Fruit fly (Drosophila melanogaster) whole organism, adult: ENCODE results near the gene Ran-like.
A peak's percentile ranks its signal among the peaks of the same experiment; 100 is the strongest.

Experiments
- CG11617 ChIP-seq: fragments of 200-800 bp; sonication (Bioruptor generic); optimal IDR thresholded peaks from 2 replicates; lab custom pipeline; 2017; ENCODE audit warnings: mild to moderate bottlenecking, missing biosample characterization, missing genetic modification reagents, missing genetic modification characterization
- CG12768 ChIP-seq: fragments of 200-800 bp; sonication (Bioruptor generic); optimal IDR thresholded peaks from 2 replicates; lab custom pipeline; 2017; ENCODE audit warnings: missing biosample characterization, missing genetic modification characterization, mild to moderate bottlenecking, moderate library complexity, missing genetic modification reagents
- CG14711 ChIP-seq: fragments of 200-800 bp; sonication (Bioruptor generic); optimal IDR thresholded peaks from 2 replicates; lab custom pipeline; 2018; ENCODE audit warnings: missing biosample characterization, mild to moderate bottlenecking, missing genetic modification characterization, moderate library complexity
- CG1620 ChIP-seq: fragments of 200-800 bp; sonication (Bioruptor generic); optimal IDR thresholded peaks from 2 replicates; lab custom pipeline; 2016; ENCODE audit warnings: missing biosample characterization, missing genetic modification characterization
- CG33017 ChIP-seq: fragments of 200-800 bp; sonication (Bioruptor generic); optimal IDR thresholded peaks from 2 replicates; lab custom pipeline; 2018; ENCODE audit warnings: missing biosample characterization, mild to moderate bottlenecking, missing genetic modification characterization, moderate library complexity
- CG5204 ChIP-seq: fragments of 200-800 bp; sonication (Bioruptor generic); optimal IDR thresholded peaks from 2 replicates; lab custom pipeline; 2016; ENCODE audit warnings: missing biosample characterization, missing genetic modification characterization
- CG7045 ChIP-seq: fragments of 200-800 bp; sonication (Bioruptor generic); optimal IDR thresholded peaks from 2 replicates; lab custom pipeline; 2017; ENCODE audit warnings: missing biosample characterization, mild to moderate bottlenecking, missing genetic modification characterization
- CG7101 ChIP-seq: fragments of 200-800 bp; sonication (Bioruptor generic); optimal IDR thresholded peaks from 2 replicates; lab custom pipeline; 2018; ENCODE audit warnings: missing biosample characterization, mild to moderate bottlenecking, missing genetic modification characterization, moderate library complexity
- Clk ChIP-seq: fragments of 200-800 bp; sonication (Bioruptor generic); optimal IDR thresholded peaks from 2 replicates; lab custom pipeline; 2017; ENCODE audit warnings: missing biosample characterization, missing genetic modification characterization
- Crg-1 ChIP-seq: fragments of 200-800 bp; sonication (Bioruptor generic); optimal IDR thresholded peaks from 2 replicates; lab custom pipeline; 2016; ENCODE audit warnings: missing biosample characterization, missing genetic modification characterization
- Hr96 ChIP-seq: fragments of 200-800 bp; sonication (Bioruptor generic); optimal IDR thresholded peaks from 2 replicates; lab custom pipeline; 2016; ENCODE audit warnings: missing biosample characterization, missing genetic modification characterization
- Mnt ChIP-seq: fragments of 200-800 bp; sonication (Bioruptor generic); optimal IDR thresholded peaks from 2 replicates; lab custom pipeline; 2016; ENCODE audit warnings: missing biosample characterization, mild to moderate bottlenecking, missing genetic modification characterization
- bab1 ChIP-seq: fragments of 200-800 bp; sonication (Bioruptor generic); optimal IDR thresholded peaks from 3 replicates; lab custom pipeline; 2019; ENCODE audit warnings: missing biosample characterization, mild to moderate bottlenecking, missing genetic modification characterization, moderate library complexity
- cic ChIP-seq: fragments of 200-800 bp; sonication (Bioruptor generic); optimal IDR thresholded peaks from 2 replicates; lab custom pipeline; 2017; ENCODE audit warnings: missing biosample characterization, mild to moderate bottlenecking, missing genetic modification characterization, moderate library complexity
- cnc ChIP-seq, 2 experiments: fragments of >200 bp; optimal IDR thresholded peaks; 2 replicates each; lab custom pipeline; 2017
- kay ChIP-seq: fragments of 200-800 bp; sonication (Bioruptor generic); peaks from one replicate; lab custom pipeline; 2016; ENCODE audit warnings: missing biosample characterization, missing genetic modification characterization, borderline replicate concordance
- ovo ChIP-seq: fragments of 200-800 bp; sonication (Bioruptor generic); optimal IDR thresholded peaks from 2 replicates; lab custom pipeline; 2016; ENCODE audit warnings: missing biosample characterization, missing genetic modification characterization
- pad ChIP-seq: fragments of 200-800 bp; sonication (Bioruptor generic); optimal IDR thresholded peaks from 3 replicates; lab custom pipeline; 2017; ENCODE audit warnings: missing biosample characterization, missing genetic modification characterization, mild to moderate bottlenecking, moderate library complexity, missing genetic modification reagents
- tj ChIP-seq: fragments of 200-800 bp; sonication (Bioruptor generic); optimal IDR thresholded peaks from 3 replicates; lab custom pipeline; 2017; ENCODE audit warnings: missing biosample characterization, mild to moderate bottlenecking, missing genetic modification characterization, moderate library complexity
- toe ChIP-seq: fragments of 200-800 bp; sonication (Bioruptor generic); optimal IDR thresholded peaks from 2 replicates; lab custom pipeline; 2016; ENCODE audit warnings: missing biosample characterization, missing genetic modification characterization

Gene Ran-like

dm6 chr3L:15508233-15508632, 23.0 kb upstream of the Ran-like start, which contains the start of gene CG7841:
TSS of gene CG7841 (minus strand) at chr3L:15508252.
- TF ChIP-seq kay (GFP tag; lab: Kevin White, UChicago) (peak; percentile 98), tj (GFP tag; lab: Kevin White, UChicago) (peak; percentile 89), CG33017 (tag; lab: Kevin White, UChicago) (peak; percentile 99), CG11617 (GFP tag; lab: Kevin White, UChicago) (peak; percentile 99), cnc (optimal IDR thresholded peaks at IDR 0.05; lab: Kevin White, UChicago) (no peak), CG12768 (peak; percentile 99), CG14711 (tag; lab: Kevin White, UChicago) (peak; percentile 97), CG1620 (peak; percentile 90), pad (peak; percentile 90), Clk (peak; percentile 96), toe (GFP tag; lab: Kevin White, UChicago) (no peak), bab1 (peak; percentile 99), Hr96 (GFP tag; lab: Kevin White, UChicago) (peak; percentile 98), CG7045 (GFP tag; lab: Kevin White, UChicago) (peak; percentile 99), ovo (GFP tag; lab: Kevin White, UChicago) (peak; percentile 91), Mnt (GFP tag; lab: Kevin White, UChicago) (peak; percentile 99), CG7101 (tag; lab: Kevin White, UChicago) (peak; percentile 99), Crg-1 (peak; percentile 95), CG5204 (GFP tag; lab: Kevin White, UChicago) (no peak), cic (peak; percentile 87)

- TF ChIP-seq Mnt (GFP tag; lab: Kevin White, UChicago) (no peak), cnc (optimal IDR thresholded peaks at IDR 0.05; lab: Kevin White, UChicago) (no peak), ovo (GFP tag; lab: Kevin White, UChicago) (no peak), Clk (no peak), kay (GFP tag; lab: Kevin White, UChicago) (no peak), CG11617 (GFP tag; lab: Kevin White, UChicago) (no peak), CG12768 (no peak), Hr96 (GFP tag; lab: Kevin White, UChicago) (no peak), CG7101 (tag; lab: Kevin White, UChicago) (no peak), CG14711 (tag; lab: Kevin White, UChicago) (no peak), CG7045 (GFP tag; lab: Kevin White, UChicago) (no peak), cic (no peak), CG33017 (tag; lab: Kevin White, UChicago) (no peak), CG5204 (GFP tag; lab: Kevin White, UChicago) (no peak), tj (GFP tag; lab: Kevin White, UChicago) (no peak), bab1 (no peak), toe (GFP tag; lab: Kevin White, UChicago) (no peak)
These were observed 22.1 kb upstream of the Ran-like start for dm6 chr3L:15507148-15507896.

dm6 chr3L:15506174-15506926, 21.1 kb upstream of the Ran-like start:
- TF ChIP-seq Crg-1 (no peak), cic (peak; percentile 53)

- TF ChIP-seq Hr96 (GFP tag; lab: Kevin White, UChicago) (no peak), bab1 (no peak), CG11617 (GFP tag; lab: Kevin White, UChicago) (no peak), CG5204 (GFP tag; lab: Kevin White, UChicago) (no peak), CG12768 (no peak), CG7101 (tag; lab: Kevin White, UChicago) (no peak), Mnt (GFP tag; lab: Kevin White, UChicago) (no peak), ovo (GFP tag; lab: Kevin White, UChicago) (no peak), CG1620 (no peak), CG7045 (GFP tag; lab: Kevin White, UChicago) (no peak), CG33017 (tag; lab: Kevin White, UChicago) (no peak)
These were observed 19.5 kb upstream of the Ran-like start, which contains the start of gene CG7857 for dm6 chr3L:15504687-15505086. TSS of gene CG7857 (minus strand) at chr3L:15504894.

dm6 chr3L:15502256-15502655, 17.1 kb upstream of the Ran-like start:
- TF ChIP-seq cic (peak; percentile 8), Mnt (GFP tag; lab: Kevin White, UChicago) (no peak)

dm6 chr3L:15501646-15501972, 16.4 kb upstream of the Ran-like start:
- TF ChIP-seq ovo (GFP tag; lab: Kevin White, UChicago) (no peak), pad (no peak), bab1 (no peak), CG12768 (peak; percentile 27), CG1620 (no peak), CG33017 (tag; lab: Kevin White, UChicago) (no peak), kay (GFP tag; lab: Kevin White, UChicago) (no peak), cic (peak; percentile 9), toe (GFP tag; lab: Kevin White, UChicago) (no peak), Crg-1 (no peak), CG5204 (GFP tag; lab: Kevin White, UChicago) (no peak), tj (GFP tag; lab: Kevin White, UChicago) (no peak), CG14711 (tag; lab: Kevin White, UChicago) (no peak), CG7045 (GFP tag; lab: Kevin White, UChicago) (no peak), Mnt (GFP tag; lab: Kevin White, UChicago) (peak; percentile 60), Hr96 (GFP tag; lab: Kevin White, UChicago) (no peak)
